Fruit fly (Drosophila melanogaster) Kc167 (cell line): ENCODE results near the gene ida.

Experiments
- Sin3A ChIP-seq: fragments of >200 bp; optimal IDR thresholded peaks from 2 replicates; lab custom pipeline; 2018; ENCODE audit warnings: missing external identifiers
- h ChIP-seq: fragments of >200 bp; optimal IDR thresholded peaks from 3 replicates; lab custom pipeline; 2018; ENCODE audit warnings: missing external identifiers
- psq ChIP-seq: fragments of >200 bp; optimal IDR thresholded peaks from 2 replicates; lab custom pipeline; 2017; ENCODE audit warnings: missing external identifiers
- ttk ChIP-seq: sonication (Bioruptor generic); optimal IDR thresholded peaks from 2 replicates; lab custom pipeline; 2017; ENCODE audit warnings: missing external identifiers

DNA sequence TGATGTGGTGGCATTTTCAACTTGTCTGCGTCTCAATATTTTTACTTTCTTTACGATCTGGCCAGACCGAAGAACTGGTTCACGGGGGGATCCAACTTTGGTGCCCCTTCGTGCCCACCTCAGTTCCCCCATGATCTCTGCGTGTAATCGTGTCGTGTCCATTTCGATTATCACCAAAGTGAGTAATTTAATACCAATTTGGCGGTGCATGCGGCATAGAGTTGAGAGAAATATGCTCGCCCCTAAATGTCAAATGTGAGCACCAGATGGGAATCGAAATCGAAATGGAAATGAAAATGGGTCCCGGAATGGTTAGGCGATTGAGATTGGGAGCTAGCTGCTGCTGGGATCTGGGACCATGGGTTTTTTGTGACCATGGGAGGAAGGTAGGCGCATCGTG is 33.9 kb upstream of the ida start:
- no peak for TF ChIP-seq psq (lab: Kevin White, UChicago)
- no peak for TF ChIP-seq Sin3A
- no peak for TF ChIP-seq h (lab: Kevin White, UChicago)
- no peak for TF ChIP-seq ttk
